Worm (Caenorhabditis elegans): ENCODE data around the gene K05F6.10.

DNA sequence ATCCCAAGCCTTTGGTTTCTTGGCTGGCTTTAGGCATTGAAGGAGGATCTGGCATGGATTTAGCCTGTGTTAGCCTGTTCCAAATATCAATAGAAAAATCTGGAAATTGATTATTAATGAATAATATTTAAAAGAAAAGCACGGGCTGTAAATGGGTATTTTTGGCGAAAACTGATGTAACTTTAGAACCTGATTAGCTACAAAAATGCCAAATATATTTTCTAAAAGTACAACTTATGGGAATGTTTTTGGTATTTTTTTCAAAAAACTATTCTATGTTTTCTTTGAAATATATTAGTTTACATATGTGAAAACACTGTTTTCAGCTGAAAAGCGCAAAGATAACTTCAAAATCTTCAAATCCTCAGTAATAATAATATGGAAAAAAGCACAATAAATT lies 24.7 kb upstream of the K05F6.10 start, which contains the start of gene bath-26:
- TF ChIP-seq ama-1 (optimal IDR thresholded peaks at IDR 0.05): no peak
- TF ChIP-seq flt-1 (GFP tag; IDR thresholded peaks at IDR 0.05): no peak
- TF ChIP-seq tbx-37 (GFP tag; conservative IDR thresholded peaks at IDR 0.05): no peak
- no peak for TF ChIP-seq ceh-36 (tag; optimal IDR thresholded peaks at IDR 0.05)
- TF ChIP-seq tra-4 (tag; optimal IDR thresholded peaks at IDR 0.05): no peak
- no peak for TF ChIP-seq hmbx-1 (tag; optimal IDR thresholded peaks at IDR 0.05)
- no peak for TF ChIP-seq ceh-13 (GFP tag; optimal IDR thresholded peaks at IDR 0.05)
- no peak for TF ChIP-seq pes-1 (GFP tag; IDR thresholded peaks at IDR 0.05)
